Worm (Caenorhabditis elegans): ENCODE data around the gene ZK1236.1.

ZK1236.1 gene

DNA sequence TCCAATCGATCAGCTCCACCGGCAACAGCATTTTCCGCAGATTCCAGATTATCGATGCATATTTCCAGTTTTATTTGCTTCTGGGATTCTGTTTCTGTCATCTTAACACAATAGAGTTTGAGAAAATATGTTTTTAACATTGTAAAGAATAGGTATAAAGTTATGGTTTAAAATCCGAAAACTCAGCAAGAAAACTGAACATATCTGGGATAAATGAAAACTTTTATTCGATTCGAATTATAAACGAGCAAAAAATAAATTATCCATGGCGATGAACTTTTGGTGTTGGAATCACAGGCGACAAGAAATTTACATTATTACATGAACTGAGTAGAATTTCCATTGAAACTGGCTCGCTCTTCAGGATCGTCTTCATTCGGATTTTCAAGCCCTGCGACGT, 25.6 kb upstream of the ZK1236.1 start, which contains the start of gene cutc-1:
cutc-1 (minus strand) TSS at position 101 of the 400 bp plus-strand sequence.
- TF ChIP-seq hrde-1 (tag; optimal IDR thresholded peaks at IDR 0.05; ENCODE audit: borderline replicate concordance), result no peak
- no peak for TF ChIP-seq lin-26 (GFP tag; IDR thresholded peaks at IDR 0.05)
- no peak for TF ChIP-seq sea-2 (GFP tag; IDR thresholded peaks at IDR 0.05)
- no peak for TF ChIP-seq ztf-25 (GFP tag; IDR thresholded peaks at IDR 0.05)
- TF ChIP-seq lsy-27 (tag; optimal IDR thresholded peaks at IDR 0.05; ENCODE audit: borderline replicate concordance, insufficient read depth), result no peak
- no peak for TF ChIP-seq ceh-27 (GFP tag; optimal IDR thresholded peaks at IDR 0.05)
- TF ChIP-seq chd-7 (tag; optimal IDR thresholded peaks at IDR 0.05), result no peak
- TF ChIP-seq Y56A3A.18 (GFP tag; IDR thresholded peaks at IDR 0.05), result no peak
- TF ChIP-seq efl-1 (GFP tag; optimal IDR thresholded peaks at IDR 0.05), result no peak
- TF ChIP-seq dox-1 (GFP tag; IDR thresholded peaks at IDR 0.05), result no peak
- TF ChIP-seq zfh-2 (GFP tag; conservative IDR thresholded peaks at IDR 0.05), result no peak

DNA sequence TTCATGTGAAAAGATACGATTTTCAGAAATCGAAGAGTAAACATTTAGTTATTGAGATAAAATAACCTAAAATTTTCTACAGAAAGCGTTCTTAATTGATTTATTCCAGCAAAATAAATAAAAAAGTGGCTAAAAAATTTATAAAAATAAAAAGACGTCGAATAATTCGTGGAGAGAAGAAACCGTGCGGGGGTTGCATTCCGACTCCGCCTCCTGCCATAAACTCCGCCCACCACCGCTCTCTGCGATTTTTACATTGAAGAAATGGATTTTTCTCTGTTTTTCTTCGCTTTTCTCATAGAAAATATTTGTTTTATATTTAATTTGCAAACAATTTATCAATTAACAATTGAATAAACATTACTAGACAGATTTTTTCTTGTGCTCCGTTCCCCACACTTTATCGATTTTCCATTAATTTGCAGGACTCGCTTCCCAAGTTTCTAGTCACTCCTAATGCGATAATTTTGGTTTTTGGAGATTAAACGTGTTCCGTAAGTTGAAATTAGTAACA, 23.6 kb upstream of the ZK1236.1 start, which contains the start of the genes ubxn-4 and cyy-1:
ubxn-4 (minus strand) TSS at position 114 of the 514 bp plus-strand sequence.
cyy-1 (plus strand) TSS at position 426 of the 514 bp plus-strand sequence.
- TF ChIP-seq F49E8.2 (tag; optimal IDR thresholded peaks at IDR 0.05; ENCODE audit: insufficient read depth), result no peak
- TF ChIP-seq ceh-91 (GFP tag; IDR thresholded peaks at IDR 0.05), result no peak
- no peak for TF ChIP-seq Y56A3A.18 (GFP tag; IDR thresholded peaks at IDR 0.05)
- no peak for TF ChIP-seq chd-7 (tag; optimal IDR thresholded peaks at IDR 0.05)
- TF ChIP-seq attf-3 (GFP tag; conservative IDR thresholded peaks at IDR 0.05), result no peak
- no peak for TF ChIP-seq ccch-3 (GFP tag; optimal IDR thresholded peaks at IDR 0.05)

DNA sequence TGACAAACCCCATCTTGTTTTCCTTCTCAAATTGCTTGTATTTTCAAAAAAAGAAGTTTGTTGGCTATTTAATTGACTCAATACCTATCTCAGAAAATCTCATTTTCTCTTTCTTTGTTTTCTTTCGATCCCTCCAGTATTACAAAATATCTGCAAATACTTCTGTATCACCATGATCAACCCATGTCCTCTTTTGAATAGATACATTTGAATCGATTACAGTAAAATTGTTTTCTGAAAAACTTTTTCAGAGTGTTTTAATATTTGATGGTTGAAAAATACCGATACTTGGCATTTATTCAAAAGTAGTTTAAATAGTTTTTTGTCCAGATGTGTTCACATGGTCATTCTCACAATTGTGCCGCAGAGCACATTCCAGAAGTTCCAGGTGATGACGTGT, 19.9 kb upstream of the ZK1236.1 start, which contains the start of gene ZK353.9:
ZK353.9 (plus strand) TSS at position 331 of the 400 bp plus-strand sequence.
- TF ChIP-seq Y53G8AR.9 (GFP tag; conservative IDR thresholded peaks at IDR 0.05), result no peak
- TF ChIP-seq attf-3 (GFP tag; conservative IDR thresholded peaks at IDR 0.05), result no peak
- no peak for TF ChIP-seq ceh-79 (tag; optimal IDR thresholded peaks at IDR 0.05)
- no peak for TF ChIP-seq cebp-1 (GFP tag; IDR thresholded peaks at IDR 0.05)
- TF ChIP-seq cebp-1 (tag; optimal IDR thresholded peaks at IDR 0.05), result no peak
- no peak for TF ChIP-seq nhr-120 (GFP tag; IDR thresholded peaks at IDR 0.05)
- no peak for TF ChIP-seq tbx-9 (tag; optimal IDR thresholded peaks at IDR 0.05; ENCODE audit: borderline replicate concordance)
- TF ChIP-seq let-526 (GFP tag; IDR thresholded peaks at IDR 0.05), result no peak
- no peak for TF ChIP-seq ztf-28 (GFP tag; IDR thresholded peaks at IDR 0.05)
- TF ChIP-seq ets-4 (GFP tag; optimal IDR thresholded peaks at IDR 0.05), result no peak

DNA sequence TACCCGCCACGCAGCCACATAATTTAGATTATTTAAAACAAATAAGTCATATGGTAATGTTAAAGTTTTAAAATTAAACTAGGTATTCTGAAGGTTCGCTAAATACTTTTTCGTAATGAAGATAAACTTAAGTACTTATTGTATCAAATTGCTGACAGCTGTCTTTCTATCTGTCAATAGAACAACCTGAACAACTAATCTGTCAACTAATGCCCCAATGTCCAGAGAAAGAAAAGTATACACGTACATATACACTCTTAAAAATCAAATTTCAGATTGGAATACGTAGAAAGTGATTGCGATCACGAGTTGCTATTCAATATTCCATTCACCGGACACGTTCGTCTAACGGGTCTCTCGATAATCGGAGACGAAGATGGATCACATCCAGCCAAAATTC, 18.4 kb upstream of the ZK1236.1 start:
- TF ChIP-seq ekl-4 (GFP tag; IDR thresholded peaks at IDR 0.05), result no peak
- peak; percentile 1 for TF ChIP-seq nhr-80 (tag; optimal IDR thresholded peaks at IDR 0.05)
- no peak for TF ChIP-seq F57A8.1 (GFP tag; optimal IDR thresholded peaks at IDR 0.05)
- no peak for TF ChIP-seq B0035.1 (tag; optimal IDR thresholded peaks at IDR 0.05)
- no peak for TF ChIP-seq nfya-2 (GFP tag; IDR thresholded peaks at IDR 0.05)

DNA sequence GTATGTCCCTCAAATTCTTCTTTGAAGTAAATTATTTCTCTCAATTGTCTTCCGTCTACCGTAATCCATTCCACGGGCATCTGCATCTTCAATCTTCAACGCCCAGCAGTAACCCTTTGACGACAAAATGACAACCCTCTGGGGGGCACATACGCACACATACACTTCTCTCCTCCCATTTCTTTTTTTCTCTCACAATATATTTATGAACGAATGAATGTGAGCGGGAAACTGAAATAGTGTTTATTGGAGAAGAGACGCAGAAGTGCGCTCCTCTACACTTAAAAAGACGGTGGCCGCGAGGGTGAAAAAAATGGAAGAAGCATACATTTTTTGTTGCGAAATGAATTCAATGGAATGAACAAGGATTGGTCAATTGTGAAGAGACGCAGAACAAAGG, 17.1 kb upstream of the ZK1236.1 start:
- TF ChIP-seq dpff-1 (tag; optimal IDR thresholded peaks at IDR 0.05) (no peak), lin-40 (tag; optimal IDR thresholded peaks at IDR 0.05) (peak; percentile 41), ztf-6 (GFP tag; IDR thresholded peaks at IDR 0.05) (no peak), him-1 (tag; optimal IDR thresholded peaks at IDR 0.05) (peak; percentile 6), ztf-22 (GFP tag; optimal IDR thresholded peaks at IDR 0.05) (no peak), madf-10 (tag; optimal IDR thresholded peaks at IDR 0.05) (peak; percentile 3), rec-8 (tag; optimal IDR thresholded peaks at IDR 0.05) (no peak), zim-3 (tag; optimal IDR thresholded peaks at IDR 0.05) (no peak), T26A5.8 (tag; optimal IDR thresholded peaks at IDR 0.05) (no peak), lin-26 (GFP tag; IDR thresholded peaks at IDR 0.05) (no peak), mes-4 (tag; optimal IDR thresholded peaks at IDR 0.05) (no peak), ceh-40 (GFP tag; IDR thresholded peaks at IDR 0.05) (no peak), nhr-27 (tag; optimal IDR thresholded peaks at IDR 0.05) (no peak), die-1 (tag; optimal IDR thresholded peaks at IDR 0.05) (no peak), rcor-1 (GFP tag; IDR thresholded peaks at IDR 0.05) (no peak)

Measured in whole organism, young adult.